Worm (Caenorhabditis elegans): Measurements from ENCODE around the gene H02F09.3.

DNA sequence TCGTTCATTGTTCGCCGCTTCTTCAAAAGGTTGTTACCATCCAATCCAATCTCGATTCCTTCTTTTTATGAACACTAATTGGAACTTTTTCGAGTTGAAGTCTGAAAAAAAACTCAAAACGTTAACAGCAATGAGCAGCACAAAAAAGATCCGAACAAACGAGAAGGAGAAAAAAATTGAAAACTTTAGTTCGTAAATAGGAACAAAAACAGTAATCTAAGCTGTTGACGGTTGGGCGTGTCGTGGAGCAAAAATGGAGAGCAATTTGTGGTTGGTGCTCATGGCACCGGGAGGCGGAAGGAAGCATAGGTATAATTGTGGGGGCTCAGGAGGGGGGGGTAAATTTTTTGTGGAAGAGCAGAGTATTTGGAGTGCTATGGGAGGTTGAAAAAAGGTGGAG is 47.1 kb upstream of the H02F09.3 start, which contains the start of gene toca-1:
- no peak for TF ChIP-seq him-1 (tag; optimal IDR thresholded peaks at IDR 0.05)
- no peak for TF ChIP-seq dao-5 (tag; optimal IDR thresholded peaks at IDR 0.05)
- no peak for TF ChIP-seq W03F9.2 (tag; optimal IDR thresholded peaks at IDR 0.05)
